Worm (Caenorhabditis elegans): ENCODE measurements around the gene josd-1.
"Not testable (repeated sequence)": the region's sequence is repeated elsewhere in the genome, so short reads cannot be mapped to it uniquely, and the experiment has no call there.

DNA sequence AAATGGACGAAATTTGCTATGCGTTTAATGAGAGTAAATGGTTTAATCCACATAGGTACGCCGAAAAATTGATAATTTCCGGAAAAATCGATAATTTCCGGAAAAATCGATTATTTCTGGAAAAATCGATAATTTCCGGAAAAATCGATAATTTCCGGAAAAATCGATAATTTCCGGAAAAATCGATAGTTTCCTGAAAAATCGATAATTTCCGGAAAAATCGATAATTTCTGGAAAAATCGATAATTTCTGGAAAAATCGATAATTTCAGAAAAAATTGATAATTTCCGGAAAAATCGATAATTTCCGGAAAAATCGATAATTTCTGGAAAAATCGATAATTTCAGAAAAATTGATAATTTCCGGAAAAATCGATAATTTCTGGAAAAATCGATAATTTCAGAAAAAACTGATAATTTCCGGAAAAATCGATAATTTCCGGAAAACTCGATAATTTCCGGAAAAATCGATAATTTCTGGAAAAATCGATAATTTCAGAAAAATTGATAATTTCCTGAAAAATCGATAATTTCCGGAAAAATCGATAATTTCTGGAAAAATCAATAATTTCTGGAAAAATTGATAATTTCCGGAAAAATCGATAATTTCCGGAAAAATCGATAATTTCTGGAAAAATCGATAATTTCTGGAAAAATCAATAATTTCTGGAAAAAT, 440 bp downstream of the josd-1 start:
- not testable (repeated sequence) for TF ChIP-seq nhr-77 (tag; optimal IDR thresholded peaks at IDR 0.05); nhr-85 (tag); nhr-28 (tag; optimal IDR thresholded peaks at IDR 0.05); lin-13 (GFP tag; optimal IDR thresholded peaks at IDR 0.05); ama-1 (optimal IDR thresholded peaks at IDR 0.05); aly-2 (tag; optimal IDR thresholded peaks at IDR 0.05)
